Worm (Caenorhabditis elegans) whole organism, mixed stage, embryonic: Measurements from ENCODE around the gene clh-3.

Experiments used
- bed-3 ChIP-seq: fragments of 200-800 bp; sonication (Bioruptor generic); optimal IDR thresholded peaks from 3 replicates; lab custom pipeline; 2018; ENCODE audit warnings: mild to moderate bottlenecking, missing genetic modification characterization, moderate library complexity, missing compliant biosample characterization
- ceh-83 ChIP-seq: fragments of 200-800 bp; sonication (Bioruptor generic); optimal IDR thresholded peaks from 2 replicates; lab custom pipeline; 2018; ENCODE audit warnings: mild to moderate bottlenecking, missing genetic modification characterization, missing compliant biosample characterization
- elt-1 ChIP-seq: sonication (generic microtip); optimal IDR thresholded peaks from 2 replicates; lab custom pipeline; 2017; ENCODE audit warnings: missing genetic modification characterization, mild to moderate bottlenecking, missing compliant biosample characterization, antibody characterized with exemption, moderate library complexity, borderline replicate concordance; ENCODE audit not compliant: insufficient read depth
- elt-3 ChIP-seq: fragments of 150-350 bp; optimal IDR thresholded peaks from 2 replicates; lab custom pipeline; 2014; ENCODE audit warnings: missing biosample characterization, missing genetic modification characterization
- flh-1 ChIP-seq: fragments of 200-800 bp; sonication (Bioruptor generic); optimal IDR thresholded peaks from 2 replicates; lab custom pipeline; 2018; ENCODE audit warnings: mild to moderate bottlenecking, missing genetic modification characterization, moderate library complexity, missing compliant biosample characterization
- lin-13 ChIP-seq: fragments of 150-350 bp; optimal IDR thresholded peaks from 2 replicates; lab custom pipeline; 2014; ENCODE audit warnings: missing biosample characterization, missing genetic modification characterization
- nhr-28 ChIP-seq: fragments of 150-350 bp; optimal IDR thresholded peaks from 2 replicates; lab custom pipeline; 2014; ENCODE audit warnings: missing biosample characterization, missing genetic modification characterization
- nhr-76 ChIP-seq: sonication (generic microtip); optimal IDR thresholded peaks from 2 replicates; lab custom pipeline; 2017; ENCODE audit warnings: missing biosample characterization, missing genetic modification characterization
- snpc-4 ChIP-seq: fragments of 150-350 bp; optimal IDR thresholded peaks from 2 replicates; lab custom pipeline; 2014; ENCODE audit warnings: missing biosample characterization, missing genetic modification characterization
- sptf-1 ChIP-seq: sonication (generic microtip); optimal IDR thresholded peaks from 2 replicates; lab custom pipeline; 2017; ENCODE audit warnings: mild to moderate bottlenecking, missing genetic modification characterization, moderate library complexity, missing compliant biosample characterization
- unc-39 ChIP-seq: fragments of 150-350 bp; optimal IDR thresholded peaks from 2 replicates; lab custom pipeline; 2014; ENCODE audit warnings: missing biosample characterization, missing genetic modification characterization
- unc-62 ChIP-seq: fragments of 150-350 bp; optimal IDR thresholded peaks from 2 replicates; lab custom pipeline; 2014; ENCODE audit warnings: missing biosample characterization, missing genetic modification reagents, missing genetic modification characterization
- zip-8 ChIP-seq: fragments of 150-350 bp; optimal IDR thresholded peaks from 2 replicates; lab custom pipeline; 2014; ENCODE audit warnings: missing biosample characterization, missing genetic modification characterization
- ztf-11 ChIP-seq: fragments of 150-350 bp; optimal IDR thresholded peaks from 2 replicates; lab custom pipeline; 2014; ENCODE audit warnings: missing biosample characterization, missing genetic modification characterization

- TF ChIP-seq elt-3 (tag; lab: Kevin White, UChicago) (no peak), ztf-11 (no peak), nhr-76 (tag; lab: Kevin White, UChicago) (no peak), elt-1 (tag; lab: Kevin White, UChicago) (no peak), unc-39 (tag; lab: Kevin White, UChicago) (no peak), sptf-1 (tag; lab: Kevin White, UChicago) (no peak), ceh-83 (GFP tag; lab: Kevin White, UChicago) (no peak), unc-62 (GFP tag; lab: Kevin White, UChicago) (no peak), bed-3 (GFP tag; lab: Kevin White, UChicago) (no peak), flh-1 (no peak), snpc-4 (tag; lab: Kevin White, UChicago) (no peak), lin-13 (tag; lab: Kevin White, UChicago) (no peak), nhr-28 (tag; lab: Kevin White, UChicago) (no peak), zip-8 (tag; lab: Kevin White, UChicago) (no peak)
Observed at ce11 chrII:7186117-7186516, 39.6 kb downstream of the clh-3 start.
